Worm (Caenorhabditis elegans): Measurements from ENCODE around the gene T04C12.1.

- TF ChIP-seq madf-3 (GFP tag; IDR thresholded peaks at IDR 0.05) (no peak), snpc-4 (GFP tag; optimal IDR thresholded peaks at IDR 0.05) (no peak), snpc-4 (tag; optimal IDR thresholded peaks at IDR 0.05) (no peak)
Observed at ce11 chrV:11053827-11054226, 5.2 kb downstream of the T04C12.1 start, which contains the start of gene T04C12.7.

Measured in whole organism, young adult.